Worm (Caenorhabditis elegans) whole organism, mixed stage, embryonic: ENCODE data around the gene sel-2.

Experiments used
- M03D4.4 ChIP-seq: sonication (generic microtip); optimal IDR thresholded peaks from 2 replicates; lab custom pipeline; 2017; ENCODE audit warnings: mild to moderate bottlenecking, missing genetic modification characterization, missing compliant biosample characterization
- bed-3 ChIP-seq: fragments of 200-800 bp; sonication (Bioruptor generic); optimal IDR thresholded peaks from 3 replicates; lab custom pipeline; 2018; ENCODE audit warnings: mild to moderate bottlenecking, missing genetic modification characterization, moderate library complexity, missing compliant biosample characterization
- blmp-1 ChIP-seq: fragments of 150-350 bp; optimal IDR thresholded peaks from 2 replicates; lab custom pipeline; 2014; ENCODE audit warnings: missing biosample characterization, missing genetic modification characterization
- ceh-39 ChIP-seq: fragments of 150-350 bp; optimal IDR thresholded peaks from 2 replicates; lab custom pipeline; 2014; ENCODE audit warnings: missing biosample characterization, missing genetic modification characterization
- ceh-43 ChIP-seq: fragments of 200-800 bp; sonication (Bioruptor generic); optimal IDR thresholded peaks from 2 replicates; lab custom pipeline; 2018; ENCODE audit warnings: mild to moderate bottlenecking, missing genetic modification characterization, moderate library complexity, missing compliant biosample characterization
- ceh-83 ChIP-seq: fragments of 200-800 bp; sonication (Bioruptor generic); optimal IDR thresholded peaks from 2 replicates; lab custom pipeline; 2018; ENCODE audit warnings: mild to moderate bottlenecking, missing genetic modification characterization, missing compliant biosample characterization
- ces-1 ChIP-seq: fragments of 150-350 bp; optimal IDR thresholded peaks from 2 replicates; lab custom pipeline; 2014; ENCODE audit warnings: missing biosample characterization, missing genetic modification reagents, missing genetic modification characterization
- cnd-1 ChIP-seq: fragments of 200-800 bp; sonication (Bioruptor generic); optimal IDR thresholded peaks from 2 replicates; lab custom pipeline; 2018; ENCODE audit warnings: mild to moderate bottlenecking, missing genetic modification characterization, missing compliant biosample characterization
- drap-1 ChIP-seq: fragments of 200-800 bp; sonication (Bioruptor generic); optimal IDR thresholded peaks from 3 replicates; lab custom pipeline; 2018; ENCODE audit warnings: mild to moderate bottlenecking, missing genetic modification characterization, missing compliant biosample characterization
- elt-1 ChIP-seq: sonication (generic microtip); optimal IDR thresholded peaks from 2 replicates; lab custom pipeline; 2017; ENCODE audit warnings: missing genetic modification characterization, mild to moderate bottlenecking, missing compliant biosample characterization, antibody characterized with exemption, moderate library complexity, borderline replicate concordance; ENCODE audit not compliant: insufficient read depth
- elt-3 ChIP-seq: fragments of 150-350 bp; optimal IDR thresholded peaks from 2 replicates; lab custom pipeline; 2014; ENCODE audit warnings: missing biosample characterization, missing genetic modification characterization
- flh-1 ChIP-seq: fragments of 200-800 bp; sonication (Bioruptor generic); optimal IDR thresholded peaks from 2 replicates; lab custom pipeline; 2018; ENCODE audit warnings: mild to moderate bottlenecking, missing genetic modification characterization, moderate library complexity, missing compliant biosample characterization
- ham-2 ChIP-seq: fragments of 200-800 bp; sonication (Bioruptor generic); optimal IDR thresholded peaks from 2 replicates; lab custom pipeline; 2018; ENCODE audit warnings: mild to moderate bottlenecking, missing genetic modification characterization, missing compliant biosample characterization
- hlh-1 ChIP-seq: fragments of 150-350 bp; optimal IDR thresholded peaks from 2 replicates; lab custom pipeline; 2014; ENCODE audit warnings: missing biosample characterization, missing genetic modification reagents, missing genetic modification characterization
- lin-13 ChIP-seq: fragments of 150-350 bp; optimal IDR thresholded peaks from 2 replicates; lab custom pipeline; 2014; ENCODE audit warnings: missing biosample characterization, missing genetic modification characterization
- lin-32 ChIP-seq: fragments of 200-800 bp; sonication (Bioruptor generic); optimal IDR thresholded peaks from 2 replicates; lab custom pipeline; 2018; ENCODE audit warnings: mild to moderate bottlenecking, missing genetic modification characterization, missing compliant biosample characterization
- lsy-2 ChIP-seq: fragments of 150-350 bp; optimal IDR thresholded peaks from 2 replicates; lab custom pipeline; 2014; ENCODE audit warnings: missing biosample characterization, missing genetic modification characterization
- mab-5 ChIP-seq: fragments of 150-350 bp; optimal IDR thresholded peaks from 2 replicates; lab custom pipeline; 2014; ENCODE audit warnings: missing biosample characterization, missing genetic modification characterization
- mep-1 ChIP-seq: fragments of 150-350 bp; optimal IDR thresholded peaks from 2 replicates; lab custom pipeline; 2017; ENCODE audit warnings: missing biosample characterization, missing genetic modification reagents, missing genetic modification characterization, inconsistent platforms
- mls-2 ChIP-seq: sonication (generic microtip); optimal IDR thresholded peaks from 2 replicates; lab custom pipeline; 2016; ENCODE audit warnings: mild to moderate bottlenecking, missing genetic modification characterization, moderate library complexity, missing compliant biosample characterization
- nhr-12 ChIP-seq: fragments of 150-350 bp; optimal IDR thresholded peaks from 2 replicates; lab custom pipeline; 2014; ENCODE audit warnings: missing biosample characterization, missing genetic modification characterization
- nhr-2 ChIP-seq: fragments of 150-350 bp; optimal IDR thresholded peaks from 2 replicates; lab custom pipeline; 2014; ENCODE audit warnings: missing biosample characterization, missing genetic modification characterization
- nhr-237 ChIP-seq: fragments of 150-350 bp; optimal IDR thresholded peaks from 2 replicates; lab custom pipeline; 2014; ENCODE audit warnings: missing biosample characterization, missing genetic modification characterization
- nhr-28 ChIP-seq: fragments of 150-350 bp; optimal IDR thresholded peaks from 2 replicates; lab custom pipeline; 2014; ENCODE audit warnings: missing biosample characterization, missing genetic modification characterization
- nhr-76 ChIP-seq: sonication (generic microtip); optimal IDR thresholded peaks from 2 replicates; lab custom pipeline; 2017; ENCODE audit warnings: missing biosample characterization, missing genetic modification characterization
- pha-4 ChIP-seq: fragments of 150-350 bp; optimal IDR thresholded peaks from 2 replicates; lab custom pipeline; 2018; ENCODE audit warnings: missing biosample characterization, missing genetic modification reagents, missing genetic modification characterization
- sem-2 ChIP-seq: fragments of 200-800 bp; sonication (Bioruptor generic); optimal IDR thresholded peaks from 2 replicates; lab custom pipeline; 2018; ENCODE audit warnings: mild to moderate bottlenecking, missing genetic modification characterization, missing compliant biosample characterization
- snpc-4 ChIP-seq: fragments of 150-350 bp; optimal IDR thresholded peaks from 2 replicates; lab custom pipeline; 2014; ENCODE audit warnings: missing biosample characterization, missing genetic modification characterization
- sptf-1 ChIP-seq: sonication (generic microtip); optimal IDR thresholded peaks from 2 replicates; lab custom pipeline; 2017; ENCODE audit warnings: mild to moderate bottlenecking, missing genetic modification characterization, moderate library complexity, missing compliant biosample characterization
- tbx-8 ChIP-seq: fragments of 200-800 bp; sonication (Bioruptor generic); optimal IDR thresholded peaks from 2 replicates; lab custom pipeline; 2018; ENCODE audit warnings: mild to moderate bottlenecking, missing genetic modification characterization, moderate library complexity, missing compliant biosample characterization
- unc-120 ChIP-seq: sonication (generic microtip); optimal IDR thresholded peaks from 2 replicates; lab custom pipeline; 2017; ENCODE audit warnings: missing genetic modification characterization, missing compliant biosample characterization; ENCODE audit not compliant: poor library complexity, severe bottlenecking
- unc-39 ChIP-seq: fragments of 150-350 bp; optimal IDR thresholded peaks from 2 replicates; lab custom pipeline; 2014; ENCODE audit warnings: missing biosample characterization, missing genetic modification characterization
- unc-62 ChIP-seq: fragments of 150-350 bp; optimal IDR thresholded peaks from 2 replicates; lab custom pipeline; 2014; ENCODE audit warnings: missing biosample characterization, missing genetic modification reagents, missing genetic modification characterization
- zip-8 ChIP-seq: fragments of 150-350 bp; optimal IDR thresholded peaks from 2 replicates; lab custom pipeline; 2014; ENCODE audit warnings: missing biosample characterization, missing genetic modification characterization
- ztf-11 ChIP-seq: fragments of 150-350 bp; optimal IDR thresholded peaks from 2 replicates; lab custom pipeline; 2014; ENCODE audit warnings: missing biosample characterization, missing genetic modification characterization

Gene sel-2

ce11 chrIII:4578385-4578903 is 33.7 kb downstream of the sel-2 start, which contains the start of the genes sel-5 and wdr-48:
Gene sel-5, minus strand, starts transcription at chrIII:4578437.
Gene wdr-48, plus strand, starts transcription at chrIII:4578853.
- TF ChIP-seq mep-1 (tag; lab: Kevin White, UChicago) (peak; percentile 39), drap-1 (no peak), lsy-2 (peak; percentile 74), ces-1 (GFP tag; lab: Kevin White, UChicago) (peak; percentile 32), nhr-12 (tag; lab: Kevin White, UChicago) (no peak), ham-2 (GFP tag; lab: Kevin White, UChicago) (no peak), elt-1 (tag; lab: Kevin White, UChicago) (no peak), unc-120 (peak; percentile 34), lin-13 (peak; percentile 33)

DNA sequence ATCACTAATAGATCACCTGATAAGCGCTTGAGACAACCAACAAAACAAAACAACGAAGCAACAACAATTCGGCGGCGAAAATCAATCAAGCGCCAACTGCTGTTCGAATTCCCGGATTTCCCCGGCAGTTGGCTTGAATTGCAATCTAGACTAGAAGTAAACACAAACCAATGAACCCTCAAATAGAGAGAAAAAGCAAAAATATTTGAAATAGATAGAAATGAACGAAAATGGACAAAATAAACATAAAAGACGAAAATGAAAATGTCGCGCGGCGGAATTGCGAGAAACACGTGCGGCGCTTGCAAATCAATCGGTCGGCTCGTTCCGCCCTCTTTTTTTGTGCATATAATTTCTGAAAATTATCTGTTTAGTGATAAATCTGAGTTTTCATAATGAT is 43.7 kb downstream of the sel-2 start, which contains the start of gene idhg-1:
idhg-1 (plus strand) TSS at position 343 of the 400 bp plus-strand sequence.
- peak; percentile 64 for TF ChIP-seq unc-62 (GFP tag; lab: Kevin White, UChicago)
- TF ChIP-seq nhr-237 (tag; lab: Kevin White, UChicago): peak; percentile 35
- TF ChIP-seq unc-39 (tag; lab: Kevin White, UChicago): peak; percentile 83
- peak; percentile 97 for TF ChIP-seq M03D4.4
- TF ChIP-seq lsy-2: peak; percentile 79
- peak; percentile 82 for TF ChIP-seq nhr-12 (tag; lab: Kevin White, UChicago)
- peak; percentile 95 for TF ChIP-seq elt-1 (tag; lab: Kevin White, UChicago)
- peak; percentile 87 for TF ChIP-seq bed-3 (GFP tag; lab: Kevin White, UChicago)
- no peak for TF ChIP-seq snpc-4 (tag; lab: Kevin White, UChicago)
- peak; percentile 31 for TF ChIP-seq ceh-39 (tag; lab: Kevin White, UChicago)
- peak; percentile 92 for TF ChIP-seq blmp-1 (tag; lab: Kevin White, UChicago)
- TF ChIP-seq zip-8: peak; percentile 24
- TF ChIP-seq unc-120: peak; percentile 98
- TF ChIP-seq pha-4: peak; percentile 70
- peak; percentile 97 for TF ChIP-seq ztf-11 (tag; lab: Kevin White, UChicago)
- peak; percentile 93 for TF ChIP-seq mep-1 (tag; lab: Kevin White, UChicago)
- TF ChIP-seq lin-13: peak; percentile 70
- TF ChIP-seq hlh-1 (tag; lab: Kevin White, UChicago): peak; percentile 94
- TF ChIP-seq flh-1 (GFP tag; lab: Kevin White, UChicago): peak; percentile 90
- peak; percentile 91 for TF ChIP-seq mab-5 (tag; lab: Kevin White, UChicago)
- peak; percentile 98 for TF ChIP-seq sptf-1
- peak; percentile 90 for TF ChIP-seq ham-2 (GFP tag; lab: Kevin White, UChicago)
- TF ChIP-seq lin-32 (GFP tag; lab: Kevin White, UChicago): peak; percentile 85
- peak; percentile 99 for TF ChIP-seq mls-2 (tag; lab: Kevin White, UChicago)
- TF ChIP-seq ceh-83 (GFP tag; lab: Kevin White, UChicago): peak; percentile 91
- peak; percentile 95 for TF ChIP-seq ceh-43 (GFP tag; lab: Kevin White, UChicago)
- TF ChIP-seq nhr-28: peak; percentile 61
- peak; percentile 95 for TF ChIP-seq cnd-1 (tag; lab: Kevin White, UChicago)
- TF ChIP-seq tbx-8 (GFP tag; lab: Kevin White, UChicago): peak; percentile 93
- TF ChIP-seq sem-2: peak; percentile 90
- peak; percentile 56 for TF ChIP-seq ces-1 (GFP tag; lab: Kevin White, UChicago)
- TF ChIP-seq elt-3 (tag; lab: Kevin White, UChicago): peak; percentile 66
- peak; percentile 96 for TF ChIP-seq drap-1
- peak; percentile 96 for TF ChIP-seq nhr-76
- no peak for TF ChIP-seq nhr-2 (tag; lab: Kevin White, UChicago)

DNA sequence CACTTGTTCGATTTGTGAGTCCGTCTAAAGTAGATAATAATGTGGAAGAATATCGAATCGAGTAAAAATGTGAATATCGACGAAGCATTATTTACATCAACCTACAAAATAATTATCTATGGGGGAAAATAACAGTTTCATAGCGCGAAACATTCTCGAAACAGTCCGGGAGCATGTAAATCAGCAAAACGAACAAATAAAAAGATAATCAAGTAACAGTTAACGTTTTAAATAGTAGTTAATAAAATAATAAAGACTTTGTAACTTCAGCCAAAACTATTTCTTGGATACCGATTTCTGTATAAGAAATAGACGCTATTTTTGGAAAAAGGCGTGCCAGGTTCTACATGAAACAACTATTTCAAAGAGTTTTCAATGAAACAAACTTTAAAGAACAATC is 44.2 kb downstream of the sel-2 start, which contains the start of gene mlcd-1:
mlcd-1 (minus strand) TSS at position 101 of the 400 bp plus-strand sequence.
- no peak for TF ChIP-seq mep-1 (tag; lab: Kevin White, UChicago)
- TF ChIP-seq nhr-28: no peak
- TF ChIP-seq flh-1 (GFP tag; lab: Kevin White, UChicago): no peak
- TF ChIP-seq ceh-43 (GFP tag; lab: Kevin White, UChicago): no peak
- no peak for TF ChIP-seq sptf-1
- TF ChIP-seq nhr-76: no peak
- TF ChIP-seq nhr-12 (tag; lab: Kevin White, UChicago): no peak
- TF ChIP-seq snpc-4 (tag; lab: Kevin White, UChicago): no peak
- TF ChIP-seq sem-2: no peak
- TF ChIP-seq hlh-1 (tag; lab: Kevin White, UChicago): no peak
- TF ChIP-seq pha-4: no peak
- TF ChIP-seq blmp-1 (tag; lab: Kevin White, UChicago): no peak
- no peak for TF ChIP-seq ces-1 (GFP tag; lab: Kevin White, UChicago)
- TF ChIP-seq tbx-8 (GFP tag; lab: Kevin White, UChicago): no peak
- no peak for TF ChIP-seq elt-3 (tag; lab: Kevin White, UChicago)
- no peak for TF ChIP-seq elt-1 (tag; lab: Kevin White, UChicago)
- no peak for TF ChIP-seq unc-62 (GFP tag; lab: Kevin White, UChicago)
